Worm (Caenorhabditis elegans): ENCODE measurements around the gene T08G5.15.

Gene T08G5.15

ce11 chrV:14012002-14012554 lies 10.9 kb downstream of the T08G5.15 start, which contains the start of the genes ddx-17 and aip-1 (continued):
- TF ChIP-seq snpc-1.1 (tag; optimal IDR thresholded peaks at IDR 0.05; ENCODE audit: insufficient read depth) (peak; percentile 16), pbrm-1 (GFP tag; IDR thresholded peaks at IDR 0.05) (peak; percentile 71), nhr-27 (tag; optimal IDR thresholded peaks at IDR 0.05) (no peak), sea-2 (GFP tag; IDR thresholded peaks at IDR 0.05) (no peak), lin-26 (GFP tag; IDR thresholded peaks at IDR 0.05) (0 out of 2 replicates have a peak, but pooled peaks have one; percentile 19), ceh-58 (GFP tag; IDR thresholded peaks at IDR 0.05) (no peak), cebp-2 (GFP tag; IDR thresholded peaks at IDR 0.05) (no peak), fkh-3 (tag; optimal IDR thresholded peaks at IDR 0.05) (no peak), nhr-179 (tag; optimal IDR thresholded peaks at IDR 0.05) (no peak), him-1 (tag; optimal IDR thresholded peaks at IDR 0.05) (no peak), F57A8.1 (GFP tag; optimal IDR thresholded peaks at IDR 0.05) (no peak), xnd-1 (tag; optimal IDR thresholded peaks at IDR 0.05) (peak; percentile 32), lsy-27 (tag; optimal IDR thresholded peaks at IDR 0.05; ENCODE audit: borderline replicate concordance, insufficient read depth) (no peak), K11D2.4 (GFP tag; IDR thresholded peaks at IDR 0.05) (0 out of 2 replicates have a peak, but pooled peaks have one; percentile 19), madf-10 (tag; optimal IDR thresholded peaks at IDR 0.05) (peak; percentile 30)

- TF ChIP-seq hsf-1 (GFP tag; IDR thresholded peaks at IDR 0.05) (peak; percentile 27; the same call in 1 of the 2 replicates), hmg-1.2 (GFP tag; IDR thresholded peaks at IDR 0.05) (0 out of 2 replicates have a peak, but pooled peaks have one; percentile 20), ztf-25 (GFP tag; IDR thresholded peaks at IDR 0.05) (peak; percentile 16; the same call in 1 of the 2 replicates), lin-26 (GFP tag; IDR thresholded peaks at IDR 0.05) (peak; percentile 45; the same call in 1 of the 2 replicates), cebp-2 (GFP tag; IDR thresholded peaks at IDR 0.05) (0 out of 2 replicates have a peak, but pooled peaks have one; percentile 13), zfh-2 (GFP tag; conservative IDR thresholded peaks at IDR 0.05) (peak; percentile 93), madf-6 (GFP tag; IDR thresholded peaks at IDR 0.05) (peak; percentile 19; the same call in 1 of the 2 replicates), nhr-179 (tag; optimal IDR thresholded peaks at IDR 0.05) (no peak), chd-7 (tag; optimal IDR thresholded peaks at IDR 0.05) (no peak), egrh-3 (GFP tag; IDR thresholded peaks at IDR 0.05) (peak; percentile 91), Y67H2A.10 (GFP tag; conservative IDR thresholded peaks at IDR 0.05) (no peak), F39B2.1 (GFP tag; IDR thresholded peaks at IDR 0.05) (0 out of 2 replicates have a peak, but pooled peaks have one; percentile 17), mcd-1 (GFP tag; IDR thresholded peaks at IDR 0.05) (peak; percentile 40; the same call in 1 of the 2 replicates)
These were observed 11.5 kb downstream of the T08G5.15 start for ce11 chrV:14011427-14011826.

DNA sequence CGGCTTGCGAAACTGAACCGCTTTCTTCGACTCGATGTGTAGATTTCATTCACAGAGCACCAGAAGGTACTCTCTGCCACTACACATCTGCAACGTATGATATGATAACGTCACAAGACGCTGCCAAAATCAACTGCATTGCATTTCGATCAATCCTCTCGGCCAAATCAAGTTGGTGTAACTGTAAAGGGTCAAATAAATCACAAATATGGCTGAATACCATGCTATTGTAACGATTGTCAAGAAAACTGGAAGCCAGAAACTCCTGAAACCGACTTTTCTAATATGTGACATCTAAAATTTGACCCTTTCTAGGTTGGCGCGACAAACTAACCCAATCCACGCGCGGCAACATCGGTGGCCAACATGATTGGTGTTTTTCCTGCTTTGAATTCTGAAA lies 13.0 kb downstream of the T08G5.15 start:
- TF ChIP-seq ztf-25 (GFP tag; IDR thresholded peaks at IDR 0.05), result no peak

ce11 chrV:14008353-14008859 lies 14.6 kb downstream of the T08G5.15 start:
- TF ChIP-seq lin-35 (GFP tag; optimal IDR thresholded peaks at IDR 0.05) (peak in 1 of 3 experiments; percentile 33), sdz-38 (tag; optimal IDR thresholded peaks at IDR 0.05) (no peak), atf-7 (tag; optimal IDR thresholded peaks at IDR 0.05) (peak; percentile 12), cebp-1 (GFP tag; IDR thresholded peaks at IDR 0.05) (no peak), cebp-1 (tag; optimal IDR thresholded peaks at IDR 0.05) (peak; percentile 40), madf-8 (GFP tag; conservative IDR thresholded peaks at IDR 0.05) (no peak; the same call in 1 of the 2 replicates), F57A8.1 (GFP tag; optimal IDR thresholded peaks at IDR 0.05) (no peak), mel-28 (tag; optimal IDR thresholded peaks at IDR 0.05; ENCODE audit: borderline replicate concordance) (no peak), dpl-1 (GFP tag; optimal IDR thresholded peaks at IDR 0.05) (no peak), F55B11.4 (tag; optimal IDR thresholded peaks at IDR 0.05; ENCODE audit: borderline replicate concordance, insufficient read depth) (no peak), rpc-1 (optimal IDR thresholded peaks at IDR 0.05) (no peak), rpc-1 (tag; optimal IDR thresholded peaks at IDR 0.05) (no peak), nhr-90 (tag; optimal IDR thresholded peaks at IDR 0.05) (peak; percentile 17), ztf-22 (GFP tag; optimal IDR thresholded peaks at IDR 0.05) (peak; percentile 4), pha-4 (tag; optimal IDR thresholded peaks at IDR 0.05) (no peak), hmg-1.2 (GFP tag; IDR thresholded peaks at IDR 0.05) (peak; percentile 8; the same call in 1 of the 2 replicates), F39B2.1 (GFP tag; IDR thresholded peaks at IDR 0.05) (no peak), lin-26 (GFP tag; IDR thresholded peaks at IDR 0.05) (peak; percentile 30; the same call in 1 of the 2 replicates), nhr-179 (tag; optimal IDR thresholded peaks at IDR 0.05) (no peak), lir-1 (GFP tag; conservative IDR thresholded peaks at IDR 0.05) (no peak), Y53F4B.3 (GFP tag; IDR thresholded peaks at IDR 0.05) (no peak), ccch-3 (GFP tag; optimal IDR thresholded peaks at IDR 0.05) (no peak)
